Fruit fly (Drosophila melanogaster) whole organism, prepupa: ENCODE data around the gene CG31064.
A peak's percentile ranks its signal among the peaks of the same experiment; 100 is the strongest.

Source experiments
- CG10631 ChIP-seq: fragments of 200-800 bp; sonication (Bioruptor generic); optimal IDR thresholded peaks from 2 replicates; lab custom pipeline; 2016; ENCODE audit warnings: missing biosample characterization, missing genetic modification characterization
- CG10669 ChIP-seq: fragments of 200-800 bp; sonication (Bioruptor generic); optimal IDR thresholded peaks from 3 replicates; lab custom pipeline; 2018; ENCODE audit warnings: missing biosample characterization, mild to moderate bottlenecking, missing genetic modification characterization, moderate library complexity
- CG11294 ChIP-seq: fragments of 200-800 bp; sonication (Bioruptor generic); IDR thresholded peaks from 2 replicates; pipeline ENCODE4 v1.3.6; 2022; ENCODE audit warnings: missing biosample characterization, missing genetic modification characterization
- CG11762 ChIP-seq: fragments of 200-800 bp; sonication (Bioruptor generic); optimal IDR thresholded peaks from 3 replicates; lab custom pipeline; 2016; ENCODE audit warnings: missing biosample characterization, missing genetic modification characterization; ENCODE audit not compliant: insufficient read depth
- CG15336 ChIP-seq: fragments of 200-800 bp; sonication (Bioruptor generic); IDR thresholded peaks from 2 replicates; pipeline ENCODE4 v1.3.6; 2022; ENCODE audit warnings: missing biosample characterization, missing genetic modification characterization
- CG1621 ChIP-seq: fragments of 200-800 bp; sonication (Bioruptor generic); optimal IDR thresholded peaks from 3 replicates; lab custom pipeline; 2018; ENCODE audit warnings: missing biosample characterization, mild to moderate bottlenecking, missing genetic modification characterization
- CG16779 ChIP-seq: fragments of 200-800 bp; sonication (Bioruptor generic); optimal IDR thresholded peaks from 3 replicates; lab custom pipeline; 2017; ENCODE audit warnings: missing biosample characterization, mild to moderate bottlenecking, missing genetic modification characterization
- CG3032 ChIP-seq: fragments of 200-800 bp; optimal IDR thresholded peaks from 2 replicates; lab custom pipeline; 2019; ENCODE audit warnings: missing biosample characterization, mild to moderate bottlenecking, missing genetic modification characterization, moderate library complexity
- CG31627 ChIP-seq: fragments of 200-800 bp; sonication (Bioruptor generic); optimal IDR thresholded peaks from 3 replicates; lab custom pipeline; 2016; ENCODE audit warnings: missing biosample characterization, missing genetic modification characterization
- CG32006 ChIP-seq: fragments of 200-800 bp; sonication (Bioruptor generic); optimal IDR thresholded peaks from 3 replicates; lab custom pipeline; 2017; ENCODE audit warnings: missing biosample characterization, mild to moderate bottlenecking, missing genetic modification characterization
- CG34406 ChIP-seq: fragments of 200-800 bp; sonication (Bioruptor generic); optimal IDR thresholded peaks from 3 replicates; lab custom pipeline; 2016; ENCODE audit warnings: missing biosample characterization, missing genetic modification characterization
- CG3919 ChIP-seq: fragments of 200-800 bp; sonication (Bioruptor generic); optimal IDR thresholded peaks from 3 replicates; lab custom pipeline; 2016; ENCODE audit warnings: missing biosample characterization, missing genetic modification characterization
- CG6163 ChIP-seq: fragments of 200-800 bp; sonication (Bioruptor generic); IDR thresholded peaks from 3 replicates; pipeline ENCODE4 v1.3.6; 2022; ENCODE audit warnings: missing biosample characterization, missing genetic modification characterization
- CG6276 ChIP-seq: fragments of 200-800 bp; sonication (Bioruptor generic); optimal IDR thresholded peaks from 2 replicates; lab custom pipeline; 2017; ENCODE audit warnings: missing biosample characterization, mild to moderate bottlenecking, missing genetic modification characterization
- CG6792 ChIP-seq: fragments of 200-800 bp; sonication (Bioruptor generic); optimal IDR thresholded peaks from 3 replicates; lab custom pipeline; 2016; ENCODE audit warnings: missing biosample characterization, missing genetic modification characterization
- CG6808 ChIP-seq: fragments of 200-800 bp; sonication (Bioruptor generic); optimal IDR thresholded peaks from 3 replicates; lab custom pipeline; 2017; ENCODE audit warnings: missing biosample characterization, missing genetic modification characterization, mild to moderate bottlenecking, moderate library complexity, missing genetic modification reagents
- CG6854 ChIP-seq: fragments of 200-800 bp; sonication (Bioruptor generic); optimal IDR thresholded peaks from 2 replicates; lab custom pipeline; 2017; ENCODE audit warnings: missing biosample characterization, mild to moderate bottlenecking, missing genetic modification characterization
- CG7368 ChIP-seq: fragments of 200-800 bp; sonication (Bioruptor generic); optimal IDR thresholded peaks from 3 replicates; lab custom pipeline; 2016; ENCODE audit warnings: missing biosample characterization, missing genetic modification characterization
- CG8119 ChIP-seq: fragments of 200-800 bp; sonication (Bioruptor generic); IDR thresholded peaks from 3 replicates; pipeline ENCODE4 v1.3.6; 2022; ENCODE audit warnings: missing biosample characterization, missing genetic modification characterization
- CG8319 ChIP-seq: fragments of 200-800 bp; sonication (Bioruptor generic); optimal IDR thresholded peaks from 3 replicates; lab custom pipeline; 2016; ENCODE audit warnings: missing biosample characterization, missing genetic modification characterization
- CG8632 ChIP-seq: fragments of 200-800 bp; sonication (Bioruptor generic); optimal IDR thresholded peaks from 3 replicates; lab custom pipeline; 2016; ENCODE audit warnings: missing biosample characterization, missing genetic modification characterization
- CG9139 ChIP-seq: fragments of 200-800 bp; sonication (Bioruptor generic); optimal IDR thresholded peaks from 3 replicates; lab custom pipeline; 2017; ENCODE audit warnings: missing biosample characterization, mild to moderate bottlenecking, missing genetic modification characterization
- Eip75B ChIP-seq: fragments of 200-800 bp; sonication (Bioruptor generic); optimal IDR thresholded peaks from 3 replicates; lab custom pipeline; 2016; ENCODE audit warnings: missing biosample characterization, missing genetic modification characterization
- Eip78C ChIP-seq: fragments of 200-800 bp; sonication (Bioruptor generic); peaks from one replicate; lab custom pipeline; 2016; ENCODE audit warnings: missing biosample characterization, missing genetic modification characterization
- Eip93F ChIP-seq: fragments of 200-800 bp; sonication (Bioruptor generic); optimal IDR thresholded peaks from 2 replicates; lab custom pipeline; 2016; ENCODE audit warnings: missing biosample characterization, mild to moderate bottlenecking, missing genetic modification characterization
- Ets21C ChIP-seq: fragments of 200-800 bp; sonication (Bioruptor generic); optimal IDR thresholded peaks from 3 replicates; lab custom pipeline; 2016; ENCODE audit warnings: missing biosample characterization, missing genetic modification characterization
- Gug ChIP-seq: fragments of 200-800 bp; sonication (Bioruptor generic); IDR thresholded peaks from 2 replicates; pipeline ENCODE4 v1.3.6; 2022; ENCODE audit warnings: missing biosample characterization, missing genetic modification characterization
- Hr38 ChIP-seq: sonication (Bioruptor generic); optimal IDR thresholded peaks from 2 replicates; lab custom pipeline; 2016; ENCODE audit warnings: missing biosample characterization, missing genetic modification characterization
- Hr39 ChIP-seq: fragments of 200-800 bp; sonication (Bioruptor generic); optimal IDR thresholded peaks from 2 replicates; lab custom pipeline; 2016; ENCODE audit warnings: missing biosample characterization, missing genetic modification characterization
- Hr4 ChIP-seq: fragments of 200-800 bp; sonication (Bioruptor generic); optimal IDR thresholded peaks from 3 replicates; lab custom pipeline; 2016; ENCODE audit warnings: missing biosample characterization, missing genetic modification characterization
- Lpt ChIP-seq: fragments of 200-800 bp; sonication (Bioruptor generic); optimal IDR thresholded peaks from 3 replicates; lab custom pipeline; 2016; ENCODE audit warnings: missing biosample characterization, missing genetic modification characterization
- Met ChIP-seq: fragments of 200-800 bp; sonication (Bioruptor generic); optimal IDR thresholded peaks from 3 replicates; lab custom pipeline; 2016; ENCODE audit warnings: missing biosample characterization, missing genetic modification characterization
- Sox102F ChIP-seq: fragments of 200-800 bp; sonication (Bioruptor generic); optimal IDR thresholded peaks from 2 replicates; lab custom pipeline; 2016; ENCODE audit warnings: missing biosample characterization, mild to moderate bottlenecking, missing genetic modification characterization
- Sox14 ChIP-seq: fragments of 200-800 bp; sonication (Bioruptor generic); optimal IDR thresholded peaks from 3 replicates; lab custom pipeline; 2016; ENCODE audit warnings: missing biosample characterization, missing genetic modification characterization
- Sox15 ChIP-seq: fragments of 200-800 bp; sonication (Bioruptor generic); optimal IDR thresholded peaks from 3 replicates; lab custom pipeline; 2016; ENCODE audit warnings: missing biosample characterization, missing genetic modification characterization
- achi ChIP-seq: fragments of 200-800 bp; sonication (Bioruptor generic); optimal IDR thresholded peaks from 3 replicates; lab custom pipeline; 2016; ENCODE audit warnings: missing biosample characterization, missing genetic modification characterization
- acj6 ChIP-seq: fragments of 200-800 bp; sonication (Bioruptor generic); optimal IDR thresholded peaks from 3 replicates; lab custom pipeline; 2016; ENCODE audit warnings: missing biosample characterization, missing genetic modification characterization
- cyc ChIP-seq: fragments of 200-800 bp; sonication (Bioruptor generic); optimal IDR thresholded peaks from 3 replicates; lab custom pipeline; 2016; ENCODE audit warnings: missing biosample characterization, missing genetic modification characterization
- dac ChIP-seq: fragments of 200-800 bp; sonication (Bioruptor generic); optimal IDR thresholded peaks from 2 replicates; lab custom pipeline; 2017; ENCODE audit warnings: missing biosample characterization, mild to moderate bottlenecking, missing genetic modification characterization
- dsx ChIP-seq: fragments of 200-800 bp; optimal IDR thresholded peaks from 3 replicates; lab custom pipeline; 2019; ENCODE audit warnings: missing biosample characterization, mild to moderate bottlenecking, missing genetic modification characterization, moderate library complexity; ENCODE audit not compliant: poor library complexity, severe bottlenecking
- eg ChIP-seq: fragments of 200-800 bp; sonication (Bioruptor generic); IDR thresholded peaks from 3 replicates; pipeline ENCODE4 v1.3.6; 2022; ENCODE audit warnings: missing biosample characterization, missing genetic modification characterization
- esn ChIP-seq: fragments of 200-800 bp; sonication (Bioruptor generic); optimal IDR thresholded peaks from 2 replicates; lab custom pipeline; 2016; ENCODE audit warnings: missing biosample characterization, mild to moderate bottlenecking, missing genetic modification characterization, moderate library complexity
- fd59A ChIP-seq: fragments of 200-800 bp; sonication (Bioruptor generic); optimal IDR thresholded peaks from 2 replicates; lab custom pipeline; 2017; ENCODE audit warnings: missing biosample characterization, mild to moderate bottlenecking, missing genetic modification characterization, missing genetic modification reagents
- fd85E ChIP-seq: fragments of 200-800 bp; sonication (Bioruptor generic); optimal IDR thresholded peaks from 3 replicates; lab custom pipeline; 2016; ENCODE audit warnings: missing biosample characterization, missing genetic modification characterization
- fkh ChIP-seq: fragments of 200-800 bp; sonication (Bioruptor generic); optimal IDR thresholded peaks from 3 replicates; lab custom pipeline; 2017; ENCODE audit warnings: missing biosample characterization, mild to moderate bottlenecking, missing genetic modification characterization, moderate library complexity
- lz ChIP-seq: fragments of 200-800 bp; sonication (Bioruptor generic); optimal IDR thresholded peaks from 3 replicates; lab custom pipeline; 2016; ENCODE audit warnings: missing biosample characterization, missing genetic modification characterization
- pdm3 ChIP-seq: fragments of 200-800 bp; sonication (Bioruptor generic); optimal IDR thresholded peaks from 3 replicates; lab custom pipeline; 2016; ENCODE audit warnings: missing biosample characterization, missing genetic modification characterization
- salr ChIP-seq, 2 experiments: fragments of 200-800 bp; sonication (Bioruptor generic); optimal IDR thresholded peaks; 3 replicates each; lab custom pipeline; 2016 to 2018; ENCODE audit warnings: missing biosample characterization in 2 of 2, missing genetic modification characterization in 2 of 2, mild to moderate bottlenecking in 1 of 2
- spab ChIP-seq: fragments of 200-800 bp; sonication (Bioruptor generic); optimal IDR thresholded peaks from 2 replicates; lab custom pipeline; 2017; ENCODE audit warnings: missing biosample characterization, mild to moderate bottlenecking, missing genetic modification characterization, missing genetic modification reagents
- ss ChIP-seq, 2 experiments: fragments of 200-800 bp; sonication (Bioruptor generic); optimal IDR thresholded peaks; 2 replicates in 1 of 2; 3 replicates in 1 of 2; lab custom pipeline; 2017 to 2018; ENCODE audit warnings: mild to moderate bottlenecking in 2 of 2, missing biosample characterization in 2 of 2, missing genetic modification characterization in 2 of 2, moderate library complexity in 1 of 2
- svp ChIP-seq: fragments of 200-800 bp; sonication (Bioruptor generic); peaks from one replicate; lab custom pipeline; 2016; ENCODE audit warnings: missing biosample characterization, missing genetic modification characterization
- topi ChIP-seq: fragments of 200-800 bp; sonication (Bioruptor generic); optimal IDR thresholded peaks from 3 replicates; lab custom pipeline; 2016; ENCODE audit warnings: missing biosample characterization, missing genetic modification characterization
- vri ChIP-seq: fragments of 200-800 bp; sonication (Bioruptor generic); optimal IDR thresholded peaks from 3 replicates; lab custom pipeline; 2016; ENCODE audit warnings: missing biosample characterization, mild to moderate bottlenecking, missing genetic modification characterization

Gene CG31064

DNA sequence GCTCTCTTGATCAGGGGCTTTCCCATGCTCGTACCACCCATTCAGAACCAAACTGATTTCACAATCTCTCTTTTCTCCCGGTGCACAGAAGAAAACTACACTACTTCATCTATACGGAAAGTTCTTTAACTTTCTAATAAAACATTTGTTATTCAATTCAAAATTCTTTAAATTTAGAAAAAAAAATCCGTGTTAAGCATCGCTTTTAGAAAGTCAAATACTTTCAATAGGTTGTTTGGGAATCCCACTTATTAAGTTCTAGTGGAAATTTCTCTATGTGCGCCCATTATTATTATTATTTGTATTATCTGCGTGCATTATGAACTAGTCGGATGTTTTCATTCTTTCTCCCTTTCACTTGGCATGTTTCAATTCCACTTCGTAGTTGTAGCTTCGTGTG lies 45.8 kb downstream of the CG31064 start:
- TF ChIP-seq CG8119 (GFP tag; lab: Robert Waterston, UW) (peak; percentile 69), Hr38 (GFP tag; lab: Kevin White, UChicago) (no peak), CG8632 (GFP tag; lab: Kevin White, UChicago) (no peak), Gug (peak; percentile 62), CG32006 (GFP tag; lab: Kevin White, UChicago) (peak; percentile 66), Hr39 (GFP tag; lab: Kevin White, UChicago) (no peak), eg (GFP tag; lab: Robert Waterston, UW) (peak; percentile 66), salr (GFP tag; optimal IDR thresholded peaks at IDR 0.05; lab: Kevin White, UChicago) (peak in 1 of 2 experiments; percentile 35), Ets21C (GFP tag; lab: Kevin White, UChicago) (no peak), Sox102F (GFP tag; lab: Kevin White, UChicago) (no peak), CG6792 (GFP tag; lab: Kevin White, UChicago) (no peak), ss (GFP tag; optimal IDR thresholded peaks at IDR 0.05; lab: Kevin White, UChicago) (no peak), CG15336 (peak; percentile 63), achi (GFP tag; lab: Kevin White, UChicago) (peak; percentile 12), acj6 (no peak), vri (GFP tag; lab: Kevin White, UChicago) (no peak), Hr4 (GFP tag; lab: Kevin White, UChicago) (peak; percentile 58), cyc (GFP tag; lab: Kevin White, UChicago) (no peak), CG8319 (GFP tag; lab: Kevin White, UChicago) (no peak), spab (GFP tag; lab: Kevin White, UChicago) (no peak), CG11762 (GFP tag; lab: Kevin White, UChicago) (no peak), CG11294 (GFP tag; lab: Robert Waterston, UW) (no peak), CG1621 (tag; lab: Kevin White, UChicago) (no peak), Met (GFP tag; lab: Kevin White, UChicago) (no peak), CG9139 (no peak), esn (no peak), fd85E (no peak), fd59A (GFP tag; lab: Kevin White, UChicago) (no peak), dsx (GFP tag; lab: Kevin White, UChicago) (no peak), CG7368 (GFP tag; lab: Kevin White, UChicago) (no peak), Eip75B (GFP tag; lab: Kevin White, UChicago) (no peak), CG6276 (GFP tag; lab: Kevin White, UChicago) (peak; percentile 34), CG10631 (GFP tag; lab: Kevin White, UChicago) (no peak), Sox15 (GFP tag; lab: Kevin White, UChicago) (no peak), CG6163 (GFP tag; lab: Robert Waterston, UW) (peak; percentile 46; the same call in 1 of the 3 replicates), CG16779 (no peak), Sox14 (peak; percentile 15), svp (GFP tag; lab: Kevin White, UChicago) (no peak), fkh (GFP tag; lab: Kevin White, UChicago) (no peak), CG3919 (GFP tag; lab: Kevin White, UChicago) (no peak), topi (GFP tag; lab: Kevin White, UChicago) (no peak), CG3032 (tag; lab: Kevin White, UChicago) (peak; percentile 10), CG34406 (GFP tag; lab: Kevin White, UChicago) (no peak), CG31627 (no peak), pdm3 (GFP tag; lab: Kevin White, UChicago) (peak; percentile 35), Lpt (GFP tag; lab: Kevin White, UChicago) (no peak), CG6808 (no peak), Eip78C (GFP tag; lab: Kevin White, UChicago) (peak; percentile 80), Eip93F (no peak), lz (GFP tag; lab: Kevin White, UChicago) (no peak), CG6854 (GFP tag; lab: Kevin White, UChicago) (no peak), dac (GFP tag; lab: Kevin White, UChicago) (no peak), CG10669 (GFP tag; lab: Kevin White, UChicago) (peak; percentile 8)
